Worm (Caenorhabditis elegans) whole organism, midembryonic: ENCODE results near the gene srh-19.

Source experiments
- T22C8.4 ChIP-seq: fragments of 200-800 bp; sonication (Bioruptor generic); IDR thresholded peaks from 2 replicates; pipeline ENCODE4 v1.3.6; 2022; ENCODE audit warnings: missing genetic modification characterization, missing compliant biosample characterization
- flt-1 ChIP-seq: fragments of 200-800 bp; sonication (Bioruptor generic); IDR thresholded peaks from 2 replicates; pipeline ENCODE4 v1.3.6; 2022; ENCODE audit warnings: missing genetic modification characterization, missing compliant biosample characterization
- med-1 ChIP-seq: sonication (generic microtip); optimal IDR thresholded peaks from 2 replicates; lab custom pipeline; 2017; ENCODE audit warnings: missing genetic modification characterization, mild to moderate bottlenecking, missing compliant biosample characterization, antibody characterized with exemption, missing genetic modification reagents; ENCODE audit not compliant: insufficient read depth
- ztf-29 ChIP-seq: fragments of 200-800 bp; sonication (Bioruptor generic); IDR thresholded peaks from 2 replicates; pipeline ENCODE4 v1.3.6; 2022; ENCODE audit warnings: missing genetic modification reagents, missing genetic modification characterization, missing compliant biosample characterization

DNA sequence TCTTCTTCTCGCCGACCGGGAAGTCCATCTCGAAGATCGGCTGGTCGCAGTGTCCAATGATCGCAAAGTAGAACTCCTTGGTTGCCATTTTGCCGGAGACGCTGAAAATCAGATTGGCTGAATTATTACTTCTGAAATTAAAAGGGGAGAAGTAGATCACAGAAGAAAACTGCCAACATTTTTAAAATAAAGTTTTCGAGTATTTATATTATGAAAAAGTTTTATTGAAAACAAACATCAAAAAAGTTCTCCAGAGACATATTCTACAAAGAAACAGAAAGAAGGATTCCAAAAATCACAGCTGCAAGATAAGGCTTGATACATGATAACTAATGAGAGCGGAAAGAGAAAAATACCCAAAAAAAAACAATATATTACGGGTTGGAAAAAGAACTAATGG, 27.2 kb downstream of the srh-19 start, which contains the start of gene sedl-1:
- TF ChIP-seq ztf-29 (GFP tag; lab: Robert Waterston, UW) (no peak), T22C8.4 (no peak), med-1 (no peak), flt-1 (GFP tag; lab: Robert Waterston, UW) (no peak)
